Fruit fly (Drosophila melanogaster) whole organism: ENCODE measurements around the gene pira.
A peak's percentile ranks its signal among the peaks of the same experiment; 100 is the strongest.

Experiments used
- CG8478 ChIP-seq: fragments of >200 bp; optimal IDR thresholded peaks from 2 replicates; lab custom pipeline; 2018; ENCODE audit warnings: inconsistent platforms
- Dll ChIP-seq: fragments of >200 bp; optimal IDR thresholded peaks from 2 replicates; lab custom pipeline; 2017
- EcR ChIP-seq, 2 experiments: fragments of >200 bp; optimal IDR thresholded peaks; 2 replicates each; lab custom pipeline; 2017; ENCODE audit warnings: missing biosample characterization in 2 of 2, missing genetic modification characterization in 2 of 2, missing genetic modification reagents in 2 of 2
- pan ChIP-seq: fragments of >200 bp; optimal IDR thresholded peaks from 2 replicates; lab custom pipeline; 2017
- psq ChIP-seq: fragments of >200 bp; optimal IDR thresholded peaks from 2 replicates; lab custom pipeline; 2017
- usp ChIP-seq: fragments of >200 bp; optimal IDR thresholded peaks from 2 replicates; lab custom pipeline; 2017; ENCODE audit warnings: missing biosample characterization, missing genetic modification characterization, mixed read lengths

- TF ChIP-seq usp (no peak), psq (lab: Kevin White, UChicago) (no peak), pan (lab: Kevin White, UChicago) (no peak), Dll (lab: Kevin White, UChicago) (no peak), CG8478 (lab: Kevin White, UChicago) (no peak), EcR (GFP tag; optimal IDR thresholded peaks at IDR 0.05; lab: Kevin White, UChicago) (peak in 1 of 2 experiments; percentile 91)
Observed at dm6 chrX:12725187-12725919, 38.1 kb downstream of the pira start.
